Fruit fly (Drosophila melanogaster) whole organism, adult: ENCODE results near the gene CG32425.

Experiments used
- CG11617 ChIP-seq: fragments of 200-800 bp; sonication (Bioruptor generic); optimal IDR thresholded peaks from 2 replicates; lab custom pipeline; 2017; ENCODE audit warnings: mild to moderate bottlenecking, missing biosample characterization, missing genetic modification reagents, missing genetic modification characterization
- CG33017 ChIP-seq: fragments of 200-800 bp; sonication (Bioruptor generic); optimal IDR thresholded peaks from 2 replicates; lab custom pipeline; 2018; ENCODE audit warnings: missing biosample characterization, mild to moderate bottlenecking, missing genetic modification characterization, moderate library complexity
- Crg-1 ChIP-seq: fragments of 200-800 bp; sonication (Bioruptor generic); optimal IDR thresholded peaks from 2 replicates; lab custom pipeline; 2016; ENCODE audit warnings: missing biosample characterization, missing genetic modification characterization
- Hr96 ChIP-seq: fragments of 200-800 bp; sonication (Bioruptor generic); optimal IDR thresholded peaks from 2 replicates; lab custom pipeline; 2016; ENCODE audit warnings: missing biosample characterization, missing genetic modification characterization
- Mnt ChIP-seq: fragments of 200-800 bp; sonication (Bioruptor generic); optimal IDR thresholded peaks from 2 replicates; lab custom pipeline; 2016; ENCODE audit warnings: missing biosample characterization, mild to moderate bottlenecking, missing genetic modification characterization
- kay ChIP-seq: fragments of 200-800 bp; sonication (Bioruptor generic); peaks from one replicate; lab custom pipeline; 2016; ENCODE audit warnings: missing biosample characterization, missing genetic modification characterization, borderline replicate concordance

dm6 chr3L:20533409-20533808, 36.3 kb downstream of the CG32425 start, which contains the start of gene CG13250:
- TF ChIP-seq Hr96 (GFP tag; lab: Kevin White, UChicago) (no peak), Mnt (GFP tag; lab: Kevin White, UChicago) (no peak), CG11617 (GFP tag; lab: Kevin White, UChicago) (no peak), Crg-1 (GFP tag; lab: Kevin White, UChicago) (no peak), kay (GFP tag; lab: Kevin White, UChicago) (no peak), CG33017 (tag; lab: Kevin White, UChicago) (no peak)
